Fruit fly (Drosophila melanogaster) whole organism, pupa: Measurements from ENCODE around the gene Naxd.

ENCODE experiments used
- CG13204 ChIP-seq: fragments of 200-800 bp; sonication (Bioruptor generic); optimal IDR thresholded peaks from 2 replicates; lab custom pipeline; 2018; ENCODE audit warnings: missing biosample characterization, mild to moderate bottlenecking, missing genetic modification characterization, moderate library complexity
- CG34367 ChIP-seq: fragments of 200-800 bp; sonication (Bioruptor generic); optimal IDR thresholded peaks from 2 replicates; lab custom pipeline; 2018; ENCODE audit warnings: missing biosample characterization, mild to moderate bottlenecking, missing genetic modification characterization
- CG4496 ChIP-seq: fragments of 200-800 bp; sonication (Bioruptor generic); IDR thresholded peaks from 3 replicates; pipeline ENCODE4 v1.3.6; 2022; ENCODE audit warnings: missing biosample characterization, missing genetic modification characterization
- CG8159 ChIP-seq: fragments of 200-800 bp; sonication (Bioruptor generic); optimal IDR thresholded peaks from 3 replicates; lab custom pipeline; 2018; ENCODE audit warnings: missing biosample characterization, mild to moderate bottlenecking, missing genetic modification characterization, moderate library complexity
- CG8301 ChIP-seq: fragments of 200-800 bp; sonication (Bioruptor generic); optimal IDR thresholded peaks from 2 replicates; lab custom pipeline; 2018; ENCODE audit warnings: missing biosample characterization, mild to moderate bottlenecking, missing genetic modification characterization
- D1 ChIP-seq: fragments of 200-800 bp; sonication (Bioruptor generic); optimal IDR thresholded peaks from 2 replicates; lab custom pipeline; 2018; ENCODE audit warnings: missing biosample characterization, mild to moderate bottlenecking, missing genetic modification characterization, moderate library complexity
- EcR ChIP-seq: fragments of 200-800 bp; sonication (Bioruptor generic); optimal IDR thresholded peaks from 3 replicates; lab custom pipeline; 2019; ENCODE audit warnings: missing biosample characterization, missing genetic modification characterization, mild to moderate bottlenecking, moderate library complexity, missing genetic modification reagents
- Snoo ChIP-seq: fragments of 200-800 bp; sonication (Bioruptor generic); optimal IDR thresholded peaks from 3 replicates; lab custom pipeline; 2017; ENCODE audit warnings: missing biosample characterization, mild to moderate bottlenecking, missing genetic modification characterization, inconsistent platforms
- fd96Ca ChIP-seq: fragments of 200-800 bp; sonication (Bioruptor generic); IDR thresholded peaks from 3 replicates; pipeline ENCODE4 v1.3.6; 2022; ENCODE audit warnings: missing biosample characterization, missing genetic modification characterization
- gl ChIP-seq: fragments of 200-800 bp; sonication (Bioruptor generic); optimal IDR thresholded peaks from 2 replicates; lab custom pipeline; 2018; ENCODE audit warnings: missing biosample characterization, mild to moderate bottlenecking, missing genetic modification characterization

dm6 chr3L:19048257-19048656 lies 49.3 kb downstream of the Naxd start:
- no peak for TF ChIP-seq EcR (GFP tag; lab: Kevin White, UChicago)
- no peak for TF ChIP-seq fd96Ca (GFP tag; lab: Robert Waterston, UW)
- TF ChIP-seq gl = no peak
- TF ChIP-seq CG4496 (GFP tag; lab: Robert Waterston, UW) = no peak
- no peak for TF ChIP-seq CG13204 (GFP tag; lab: Kevin White, UChicago)
- no peak for TF ChIP-seq Snoo (tag; lab: Kevin White, UChicago)
- TF ChIP-seq CG8301 (tag; lab: Kevin White, UChicago) = no peak
- no peak for TF ChIP-seq D1 (tag; lab: Kevin White, UChicago)
- TF ChIP-seq CG8159 (tag; lab: Kevin White, UChicago) = no peak
- TF ChIP-seq CG34367 = no peak
